Worm (Caenorhabditis elegans) whole organism, young adult: Measurements from ENCODE around the gene C37C3.18.

ENCODE experiments used
- B0035.1 ChIP-seq: sonication (generic microtip); optimal IDR thresholded peaks from 2 replicates; lab custom pipeline; 2016; ENCODE audit warnings: missing genetic modification characterization, mild to moderate bottlenecking, missing compliant biosample characterization, missing genotype, missing genetic modification reagents
- C06A6.2 ChIP-seq: fragments of 200-800 bp; sonication (Bioruptor generic); conservative IDR thresholded peaks from 2 replicates; pipeline ENCODE4 v1.3.6; 2022; ENCODE audit warnings: missing genetic modification characterization, missing compliant biosample characterization
- D2030.7 ChIP-seq: fragments of 200-800 bp; sonication (Bioruptor generic); IDR thresholded peaks from 2 replicates; pipeline ENCODE4 v1.3.6; 2022; ENCODE audit warnings: missing genetic modification reagents, missing genetic modification characterization, missing compliant biosample characterization
- F22D6.2 ChIP-seq: sonication (generic microtip); optimal IDR thresholded peaks from 2 replicates; lab custom pipeline; 2016; ENCODE audit warnings: mild to moderate bottlenecking, missing genetic modification characterization, missing compliant biosample characterization
- F33H1.4 ChIP-seq: fragments of 200-800 bp; sonication (Bioruptor generic); IDR thresholded peaks from 2 replicates; pipeline ENCODE4 v1.3.6; 2022; ENCODE audit warnings: missing genetic modification reagents, missing genetic modification characterization, missing compliant biosample characterization
- ZK185.1 ChIP-seq: sonication (generic microtip); optimal IDR thresholded peaks from 2 replicates; lab custom pipeline; 2016; ENCODE audit warnings: mild to moderate bottlenecking, missing genetic modification characterization, missing compliant biosample characterization; ENCODE audit not compliant: poor library complexity, severe bottlenecking
- ama-1 ChIP-seq, 3 experiments: fragments of 150-350 bp in 1 of 3; sonication (generic microtip) in 2 of 3; optimal IDR thresholded peaks; 2 replicates each; lab custom pipeline; 2014 to 2018; ENCODE audit warnings: missing biosample characterization in 2 of 3, missing genetic modification characterization in 2 of 3, missing genetic modification reagents in 2 of 3
- aptf-2 ChIP-seq: fragments of 200-800 bp; sonication (Bioruptor generic); conservative IDR thresholded peaks from 2 replicates; pipeline ENCODE4 v1.3.6; 2022; ENCODE audit warnings: missing genetic modification reagents, missing genetic modification characterization, missing compliant biosample characterization
- bed-1 ChIP-seq: fragments of 200-800 bp; sonication (Bioruptor generic); IDR thresholded peaks from 2 replicates; pipeline ENCODE4 v1.3.6; 2022; ENCODE audit warnings: missing genetic modification reagents, missing genetic modification characterization, missing compliant biosample characterization
- ceh-58 ChIP-seq: fragments of 200-800 bp; sonication (Bioruptor generic); IDR thresholded peaks from 2 replicates; pipeline ENCODE4 v1.3.6; 2022; ENCODE audit warnings: missing genetic modification characterization, missing compliant biosample characterization
- die-1 ChIP-seq: sonication (generic microtip); optimal IDR thresholded peaks from 2 replicates; lab custom pipeline; 2016; ENCODE audit warnings: missing genotype, mild to moderate bottlenecking, missing genetic modification characterization, missing compliant biosample characterization
- dox-1 ChIP-seq: fragments of 200-800 bp; sonication (Bioruptor generic); IDR thresholded peaks from 2 replicates; pipeline ENCODE4 v1.3.6; 2022; ENCODE audit warnings: missing genetic modification reagents, missing genetic modification characterization, missing compliant biosample characterization
- egl-18 ChIP-seq: fragments of 200-800 bp; sonication (Bioruptor generic); IDR thresholded peaks from 2 replicates; pipeline ENCODE4 v1.3.6; 2022; ENCODE audit warnings: missing genetic modification reagents, missing genetic modification characterization, missing compliant biosample characterization
- egrh-3 ChIP-seq: fragments of 200-800 bp; sonication (Bioruptor generic); IDR thresholded peaks from 2 replicates; pipeline ENCODE4 v1.3.6; 2022; ENCODE audit warnings: missing genetic modification reagents, missing genetic modification characterization, missing compliant biosample characterization
- ekl-4 ChIP-seq: fragments of 200-800 bp; sonication (Bioruptor generic); IDR thresholded peaks from 2 replicates; pipeline ENCODE4 v1.3.6; 2022; ENCODE audit warnings: missing genetic modification reagents, missing genetic modification characterization, missing compliant biosample characterization
- ets-4 ChIP-seq: fragments of 200-800 bp; sonication (Bioruptor generic); optimal IDR thresholded peaks from 2 replicates; lab custom pipeline; 2018; ENCODE audit warnings: mild to moderate bottlenecking, missing genetic modification characterization, missing compliant biosample characterization
- fkh-3 ChIP-seq: sonication (generic microtip); optimal IDR thresholded peaks from 2 replicates; lab custom pipeline; 2016; ENCODE audit warnings: mild to moderate bottlenecking, missing genetic modification characterization, missing compliant biosample characterization
- gei-17 ChIP-seq: fragments of 200-800 bp; sonication (Bioruptor generic); optimal IDR thresholded peaks from 2 replicates; lab custom pipeline; 2018; ENCODE audit warnings: mild to moderate bottlenecking, missing genetic modification characterization, missing compliant biosample characterization
- him-1 ChIP-seq: sonication (generic microtip); optimal IDR thresholded peaks from 2 replicates; lab custom pipeline; 2016; ENCODE audit warnings: missing genotype, missing genetic modification reagents, missing genetic modification characterization, missing compliant biosample characterization
- hlh-26 ChIP-seq: fragments of 200-800 bp; sonication (Bioruptor generic); conservative IDR thresholded peaks from 2 replicates; pipeline ENCODE4 v1.3.6; 2022; ENCODE audit warnings: missing genetic modification reagents, missing genetic modification characterization, missing compliant biosample characterization
- hmg-1.2 ChIP-seq: fragments of 200-800 bp; sonication (Bioruptor generic); IDR thresholded peaks from 2 replicates; pipeline ENCODE4 v1.3.6; 2022; ENCODE audit warnings: missing genetic modification reagents, missing genetic modification characterization, missing compliant biosample characterization
- hrde-1 ChIP-seq: sonication (generic microtip); optimal IDR thresholded peaks from 2 replicates; lab custom pipeline; 2016; ENCODE audit warnings: missing genetic modification characterization, mild to moderate bottlenecking, missing compliant biosample characterization, moderate library complexity, missing genotype, missing genetic modification reagents, borderline replicate concordance
- lag-1 ChIP-seq: fragments of 200-800 bp; sonication (Bioruptor generic); IDR thresholded peaks from 2 replicates; pipeline ENCODE4 v1.3.6; 2022; ENCODE audit warnings: missing genetic modification reagents, missing genetic modification characterization, missing compliant biosample characterization
- let-607 ChIP-seq, 2 experiments: fragments of 200-800 bp in 1 of 2; sonication (Bioruptor generic) in 1 of 2; sonication (generic microtip) in 1 of 2; optimal IDR thresholded peaks; 2 replicates each; lab custom pipeline; 2016 to 2018; ENCODE audit warnings: mild to moderate bottlenecking in 2 of 2, missing compliant biosample characterization in 2 of 2, missing genetic modification characterization in 2 of 2, moderate library complexity in 2 of 2, missing genotype in 1 of 2
- lin-54 ChIP-seq: fragments of 200-800 bp; sonication (Bioruptor generic); optimal IDR thresholded peaks from 2 replicates; lab custom pipeline; 2018; ENCODE audit warnings: mild to moderate bottlenecking, missing genetic modification characterization, missing compliant biosample characterization
- nfya-1 ChIP-seq: sonication (generic microtip); optimal IDR thresholded peaks from 2 replicates; lab custom pipeline; 2017; ENCODE audit warnings: antibody characterized with exemption, missing compliant biosample characterization, missing genetic modification characterization, borderline replicate concordance; ENCODE audit not compliant: insufficient read depth
- nfyb-1 ChIP-seq: fragments of 200-800 bp; sonication (Bioruptor generic); IDR thresholded peaks from 2 replicates; pipeline ENCODE4 v1.3.6; 2022; ENCODE audit warnings: missing genetic modification reagents, missing genetic modification characterization, missing compliant biosample characterization
- nhr-90 ChIP-seq: sonication (generic microtip); optimal IDR thresholded peaks from 2 replicates; lab custom pipeline; 2016; ENCODE audit warnings: missing genotype, mild to moderate bottlenecking, missing genetic modification characterization, missing compliant biosample characterization
- rec-8 ChIP-seq, 2 experiments: sonication (generic microtip); optimal IDR thresholded peaks; 2 replicates each; lab custom pipeline; 2016; ENCODE audit warnings: mild to moderate bottlenecking in 2 of 2, missing genetic modification characterization in 2 of 2, missing genetic modification reagents in 2 of 2, missing genotype in 2 of 2, missing biosample characterization in 1 of 2, missing compliant biosample characterization in 1 of 2, moderate library complexity in 1 of 2
- repo-1 ChIP-seq: sonication (generic microtip); optimal IDR thresholded peaks from 2 replicates; lab custom pipeline; 2017; ENCODE audit warnings: mild to moderate bottlenecking, missing genetic modification characterization, missing compliant biosample characterization
- snpc-1.1 ChIP-seq: sonication (generic microtip); optimal IDR thresholded peaks from 2 replicates; lab custom pipeline; 2017; ENCODE audit warnings: missing genetic modification characterization, mild to moderate bottlenecking, missing compliant biosample characterization, antibody characterized with exemption, moderate library complexity, missing genotype, missing genetic modification reagents; ENCODE audit not compliant: insufficient read depth
- snpc-4 ChIP-seq, 5 experiments: fragments of 150-350 bp in 1 of 5; sonication (generic microtip) in 4 of 5; optimal IDR thresholded peaks; 2 replicates each; lab custom pipeline; 2014 to 2018; ENCODE audit warnings: missing genetic modification characterization in 5 of 5, missing biosample characterization in 3 of 5, antibody characterized with exemption in 2 of 5, mild to moderate bottlenecking in 2 of 5, missing compliant biosample characterization in 2 of 5, missing genotype in 2 of 5, moderate library complexity in 2 of 5, missing genetic modification reagents in 1 of 5
- tbp1 ChIP-seq: fragments of 200-800 bp; sonication (Bioruptor generic); optimal IDR thresholded peaks from 2 replicates; lab custom pipeline; 2018; ENCODE audit warnings: mild to moderate bottlenecking, missing genetic modification characterization, missing compliant biosample characterization
- zim-3 ChIP-seq: sonication (generic microtip); optimal IDR thresholded peaks from 2 replicates; lab custom pipeline; 2017; ENCODE audit warnings: mild to moderate bottlenecking, missing genetic modification characterization, moderate library complexity, missing compliant biosample characterization
- ztf-22 ChIP-seq: fragments of 200-800 bp; sonication (Bioruptor generic); optimal IDR thresholded peaks from 2 replicates; lab custom pipeline; 2018; ENCODE audit warnings: mild to moderate bottlenecking, missing genetic modification characterization, moderate library complexity, missing compliant biosample characterization
- ztf-3 ChIP-seq: fragments of 200-800 bp; sonication (Bioruptor generic); optimal IDR thresholded peaks from 2 replicates; lab custom pipeline; 2018; ENCODE audit warnings: mild to moderate bottlenecking, missing genetic modification characterization, missing compliant biosample characterization

C37C3.18 gene

ce11 chrV:7893812-7894381 is 39.1 kb downstream of the C37C3.18 start, which contains the start of gene F40A3.6:
TSS of gene F40A3.6 (minus strand) at chrV:7893862.
- TF ChIP-seq bed-1 = no peak
- peak; percentile 22; the same call in 1 of the 2 replicates for TF ChIP-seq hmg-1.2 (GFP tag; lab: Robert Waterston, UW)
- TF ChIP-seq nfya-1 = no peak
- TF ChIP-seq, all 124 proteins: peak for 1

- TF ChIP-seq ekl-4 (GFP tag; lab: Robert Waterston, UW) = no peak
- TF ChIP-seq repo-1 (tag; lab: Kevin White, UChicago) = no peak
- TF ChIP-seq ama-1 (optimal IDR thresholded peaks at IDR 0.05; lab: Kevin White, UChicago) = no peak
- no peak for TF ChIP-seq ama-1 (GFP tag; optimal IDR thresholded peaks at IDR 0.05; lab: Kevin White, UChicago)
- TF ChIP-seq egl-18 (GFP tag; lab: Robert Waterston, UW) = no peak
- no peak for TF ChIP-seq ZK185.1
- TF ChIP-seq aptf-2 = no peak
- no peak for TF ChIP-seq gei-17 (GFP tag; lab: Kevin White, UChicago)
- TF ChIP-seq lag-1 (GFP tag; lab: Robert Waterston, UW) = no peak
- no peak for TF ChIP-seq nhr-90 (tag; lab: Kevin White, UChicago)
- TF ChIP-seq nfyb-1 (GFP tag; lab: Robert Waterston, UW) = no peak
- no peak for TF ChIP-seq tbp1 (GFP tag; lab: Kevin White, UChicago)
- TF ChIP-seq hlh-26 (GFP tag; lab: Robert Waterston, UW) = no peak
Observed at ce11 chrV:7899761-7900160, 45.0 kb downstream of the C37C3.18 start, which contains the start of gene F40A3.7. TSS of gene F40A3.7 (minus strand) at chrV:7899861.

- TF ChIP-seq lag-1 (GFP tag; lab: Robert Waterston, UW) (no peak), B0035.1 (tag; lab: Kevin White, UChicago) (no peak), snpc-1.1 (tag; lab: Kevin White, UChicago) (no peak), D2030.7 (no peak), dox-1 (GFP tag; lab: Robert Waterston, UW) (no peak), nfya-1 (no peak), fkh-3 (tag; lab: Kevin White, UChicago) (no peak), ets-4 (GFP tag; lab: Kevin White, UChicago) (no peak), ztf-3 (no peak), F22D6.2 (tag; lab: Kevin White, UChicago) (no peak), hrde-1 (no peak), egrh-3 (GFP tag; lab: Robert Waterston, UW) (no peak), lin-54 (GFP tag; lab: Kevin White, UChicago) (no peak), hmg-1.2 (GFP tag; lab: Robert Waterston, UW) (no peak), ceh-58 (no peak), snpc-4 (GFP tag; optimal IDR thresholded peaks at IDR 0.05; lab: Kevin White, UChicago) (no peak), snpc-4 (tag; optimal IDR thresholded peaks at IDR 0.05; lab: Kevin White, UChicago) (no peak), C06A6.2 (GFP tag; lab: Robert Waterston, UW) (no peak), zim-3 (tag; lab: Kevin White, UChicago) (no peak), rec-8 (tag; optimal IDR thresholded peaks at IDR 0.05; lab: Kevin White, UChicago) (no peak)
Observed at ce11 chrV:7901222-7901621, 46.4 kb downstream of the C37C3.18 start.

- TF ChIP-seq F33H1.4 (GFP tag; lab: Robert Waterston, UW) = no peak
- TF ChIP-seq F22D6.2 (tag; lab: Kevin White, UChicago) = no peak
- no peak for TF ChIP-seq him-1 (tag; lab: Kevin White, UChicago)
- no peak for TF ChIP-seq snpc-4 (GFP tag; optimal IDR thresholded peaks at IDR 0.05; lab: Kevin White, UChicago)
- no peak for TF ChIP-seq snpc-4 (tag; optimal IDR thresholded peaks at IDR 0.05; lab: Kevin White, UChicago)
- TF ChIP-seq ztf-22 (GFP tag; lab: Kevin White, UChicago) = no peak
- no peak for TF ChIP-seq aptf-2
- TF ChIP-seq die-1 (tag; lab: Kevin White, UChicago) = no peak
- no peak for TF ChIP-seq let-607 (tag; optimal IDR thresholded peaks at IDR 0.05; lab: Kevin White, UChicago)
Observed at ce11 chrV:7904389-7904788, 49.6 kb downstream of the C37C3.18 start.
